Worm (Caenorhabditis elegans) whole organism, mixed stage, embryonic: Measurements from ENCODE around the gene marc-1.

Experiments used
- ceh-39 ChIP-seq: fragments of 150-350 bp; optimal IDR thresholded peaks from 2 replicates; lab custom pipeline; 2014; ENCODE audit warnings: missing biosample characterization, missing genetic modification characterization
- ces-1 ChIP-seq: fragments of 150-350 bp; optimal IDR thresholded peaks from 2 replicates; lab custom pipeline; 2014; ENCODE audit warnings: missing biosample characterization, missing genetic modification reagents, missing genetic modification characterization
- drap-1 ChIP-seq: fragments of 200-800 bp; sonication (Bioruptor generic); optimal IDR thresholded peaks from 3 replicates; lab custom pipeline; 2018; ENCODE audit warnings: mild to moderate bottlenecking, missing genetic modification characterization, missing compliant biosample characterization
- elt-1 ChIP-seq: sonication (generic microtip); optimal IDR thresholded peaks from 2 replicates; lab custom pipeline; 2017; ENCODE audit warnings: missing genetic modification characterization, mild to moderate bottlenecking, missing compliant biosample characterization, antibody characterized with exemption, moderate library complexity, borderline replicate concordance; ENCODE audit not compliant: insufficient read depth
- flh-1 ChIP-seq: fragments of 200-800 bp; sonication (Bioruptor generic); optimal IDR thresholded peaks from 2 replicates; lab custom pipeline; 2018; ENCODE audit warnings: mild to moderate bottlenecking, missing genetic modification characterization, moderate library complexity, missing compliant biosample characterization
- mls-2 ChIP-seq: sonication (generic microtip); optimal IDR thresholded peaks from 2 replicates; lab custom pipeline; 2016; ENCODE audit warnings: mild to moderate bottlenecking, missing genetic modification characterization, moderate library complexity, missing compliant biosample characterization
- nhr-12 ChIP-seq: fragments of 150-350 bp; optimal IDR thresholded peaks from 2 replicates; lab custom pipeline; 2014; ENCODE audit warnings: missing biosample characterization, missing genetic modification characterization
- nhr-28 ChIP-seq: fragments of 150-350 bp; optimal IDR thresholded peaks from 2 replicates; lab custom pipeline; 2014; ENCODE audit warnings: missing biosample characterization, missing genetic modification characterization
- pha-4 ChIP-seq: fragments of 150-350 bp; optimal IDR thresholded peaks from 2 replicates; lab custom pipeline; 2018; ENCODE audit warnings: missing biosample characterization, missing genetic modification reagents, missing genetic modification characterization
- snpc-4 ChIP-seq: fragments of 150-350 bp; optimal IDR thresholded peaks from 2 replicates; lab custom pipeline; 2014; ENCODE audit warnings: missing biosample characterization, missing genetic modification characterization
- unc-120 ChIP-seq: sonication (generic microtip); optimal IDR thresholded peaks from 2 replicates; lab custom pipeline; 2017; ENCODE audit warnings: missing genetic modification characterization, missing compliant biosample characterization; ENCODE audit not compliant: poor library complexity, severe bottlenecking
- unc-39 ChIP-seq: fragments of 150-350 bp; optimal IDR thresholded peaks from 2 replicates; lab custom pipeline; 2014; ENCODE audit warnings: missing biosample characterization, missing genetic modification characterization
- unc-62 ChIP-seq: fragments of 150-350 bp; optimal IDR thresholded peaks from 2 replicates; lab custom pipeline; 2014; ENCODE audit warnings: missing biosample characterization, missing genetic modification reagents, missing genetic modification characterization
- ztf-11 ChIP-seq: fragments of 150-350 bp; optimal IDR thresholded peaks from 2 replicates; lab custom pipeline; 2014; ENCODE audit warnings: missing biosample characterization, missing genetic modification characterization

ce11 chrV:9767941-9768340 is 28.4 kb downstream of the marc-1 start:
- TF ChIP-seq unc-120 (tag; lab: Kevin White, UChicago) (no peak), ztf-11 (no peak), nhr-28 (tag; lab: Kevin White, UChicago) (no peak), mls-2 (tag; lab: Kevin White, UChicago) (no peak), unc-62 (GFP tag; lab: Kevin White, UChicago) (no peak), unc-39 (tag; lab: Kevin White, UChicago) (no peak), elt-1 (no peak), flh-1 (GFP tag; lab: Kevin White, UChicago) (no peak), ceh-39 (tag; lab: Kevin White, UChicago) (no peak), snpc-4 (tag; lab: Kevin White, UChicago) (no peak), nhr-12 (tag; lab: Kevin White, UChicago) (no peak), drap-1 (GFP tag; lab: Kevin White, UChicago) (no peak), ces-1 (GFP tag; lab: Kevin White, UChicago) (peak; percentile 100), pha-4 (tag; lab: Kevin White, UChicago) (no peak)
